Worm (Caenorhabditis elegans): ENCODE data around the gene C49C8.8.

C49C8.8 gene

ce11 chrIV:8677303-8677702 lies 25.4 kb downstream of the C49C8.8 start, which contains the start of gene F08B4.8:
Gene F08B4.8 (plus strand): TSS chrIV:8677603.
- no peak for TF ChIP-seq M03D4.4 (tag; optimal IDR thresholded peaks at IDR 0.05)
- no peak for TF ChIP-seq nhr-76 (tag; optimal IDR thresholded peaks at IDR 0.05)
- TF ChIP-seq nhr-28 (tag; optimal IDR thresholded peaks at IDR 0.05): no peak
- no peak for TF ChIP-seq blmp-1 (tag; optimal IDR thresholded peaks at IDR 0.05)
- no peak for TF ChIP-seq nhr-2 (tag; optimal IDR thresholded peaks at IDR 0.05)
- TF ChIP-seq lsy-2 (tag; optimal IDR thresholded peaks at IDR 0.05): no peak
- TF ChIP-seq drap-1 (GFP tag; optimal IDR thresholded peaks at IDR 0.05): no peak
- TF ChIP-seq elt-3 (tag; optimal IDR thresholded peaks at IDR 0.05): no peak
- TF ChIP-seq ceh-39 (tag; optimal IDR thresholded peaks at IDR 0.05): no peak
- no peak for TF ChIP-seq ceh-83 (GFP tag; optimal IDR thresholded peaks at IDR 0.05)
- TF ChIP-seq ztf-11 (tag; optimal IDR thresholded peaks at IDR 0.05): no peak
- no peak for TF ChIP-seq mls-2 (tag; optimal IDR thresholded peaks at IDR 0.05)
- no peak for TF ChIP-seq mab-5 (tag; optimal IDR thresholded peaks at IDR 0.05)

- TF ChIP-seq elt-3 (tag; optimal IDR thresholded peaks at IDR 0.05) (no peak), unc-39 (tag; optimal IDR thresholded peaks at IDR 0.05) (no peak), zip-8 (tag; optimal IDR thresholded peaks at IDR 0.05) (no peak), ces-1 (GFP tag; optimal IDR thresholded peaks at IDR 0.05) (no peak), nhr-28 (tag; optimal IDR thresholded peaks at IDR 0.05) (no peak), elt-1 (tag; optimal IDR thresholded peaks at IDR 0.05; ENCODE audit: borderline replicate concordance, insufficient read depth) (no peak), tbx-8 (GFP tag; optimal IDR thresholded peaks at IDR 0.05) (no peak), nhr-237 (tag; optimal IDR thresholded peaks at IDR 0.05) (no peak)
Observed at ce11 chrIV:8679225-8679624, 27.3 kb downstream of the C49C8.8 start, which contains the start of gene nlp-60. Gene nlp-60 (minus strand): TSS chrIV:8679325.

DNA sequence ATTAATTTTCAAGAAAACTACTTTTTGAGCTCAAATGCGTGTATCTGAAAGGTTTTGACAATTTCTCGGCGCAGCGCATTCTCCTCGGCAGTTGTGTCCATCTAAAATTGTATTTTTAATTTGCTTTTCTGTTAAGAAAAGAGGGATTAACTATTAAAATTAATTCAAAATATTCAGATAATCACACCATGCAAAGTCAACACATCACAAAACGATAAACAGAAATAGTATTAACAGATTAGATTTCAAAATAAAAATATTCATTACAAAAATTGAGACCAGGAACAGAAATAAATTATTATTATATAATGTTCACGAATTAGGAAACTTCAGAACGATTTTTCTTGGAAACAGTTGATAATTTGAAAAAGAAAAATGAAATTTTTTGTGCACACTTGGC lies 34.6 kb downstream of the C49C8.8 start, which contains the start of gene pole-2:
TSS of gene pole-2 (minus strand) at position 101 of the 400 bp plus-strand sequence.
- TF ChIP-seq lin-13 (tag; optimal IDR thresholded peaks at IDR 0.05): no peak
- TF ChIP-seq unc-120 (tag; optimal IDR thresholded peaks at IDR 0.05; ENCODE audit: poor library complexity, severe bottlenecking): no peak
- no peak for TF ChIP-seq cnd-1 (tag; optimal IDR thresholded peaks at IDR 0.05)
- no peak for TF ChIP-seq mls-2 (tag; optimal IDR thresholded peaks at IDR 0.05)
- no peak for TF ChIP-seq ces-1 (GFP tag; optimal IDR thresholded peaks at IDR 0.05)
- no peak for TF ChIP-seq nhr-76 (tag; optimal IDR thresholded peaks at IDR 0.05)
- no peak for TF ChIP-seq sem-2 (GFP tag; optimal IDR thresholded peaks at IDR 0.05)
- no peak for TF ChIP-seq unc-62 (GFP tag; optimal IDR thresholded peaks at IDR 0.05)
- no peak for TF ChIP-seq elt-3 (tag; optimal IDR thresholded peaks at IDR 0.05)
- TF ChIP-seq bed-3 (GFP tag; optimal IDR thresholded peaks at IDR 0.05): no peak
- TF ChIP-seq pha-4 (tag; optimal IDR thresholded peaks at IDR 0.05): no peak
- TF ChIP-seq mep-1 (tag; optimal IDR thresholded peaks at IDR 0.05): no peak
- no peak for TF ChIP-seq zip-8 (tag; optimal IDR thresholded peaks at IDR 0.05)
- no peak for TF ChIP-seq lsy-2 (tag; optimal IDR thresholded peaks at IDR 0.05)
- TF ChIP-seq mab-5 (tag; optimal IDR thresholded peaks at IDR 0.05): no peak
- no peak for TF ChIP-seq flh-1 (GFP tag; optimal IDR thresholded peaks at IDR 0.05)
- TF ChIP-seq ceh-43 (GFP tag; optimal IDR thresholded peaks at IDR 0.05): no peak

DNA sequence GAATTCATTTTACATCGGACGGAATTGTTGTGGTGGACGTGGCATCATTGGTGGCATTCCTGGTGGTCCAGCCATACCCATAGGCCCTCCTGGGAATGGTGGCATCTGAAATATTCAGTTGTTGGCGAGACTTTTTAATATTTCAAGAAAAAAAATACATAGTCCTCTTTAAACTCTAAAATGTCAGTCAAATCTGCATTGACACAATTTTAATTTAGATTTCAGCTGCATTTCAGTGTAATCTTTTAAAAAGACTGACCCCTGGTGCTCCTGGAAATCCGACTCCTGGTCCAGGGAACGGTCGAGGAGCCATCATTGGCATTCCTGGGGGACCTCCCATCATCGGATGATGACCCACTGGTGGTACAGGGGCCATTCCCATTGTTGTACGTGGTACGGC lies 35.0 kb downstream of the C49C8.8 start:
- TF ChIP-seq nhr-28 (tag; optimal IDR thresholded peaks at IDR 0.05) (no peak), ces-1 (GFP tag; optimal IDR thresholded peaks at IDR 0.05) (no peak), mls-2 (tag; optimal IDR thresholded peaks at IDR 0.05) (no peak), cnd-1 (tag; optimal IDR thresholded peaks at IDR 0.05) (no peak), lin-13 (tag; optimal IDR thresholded peaks at IDR 0.05) (no peak), drap-1 (GFP tag; optimal IDR thresholded peaks at IDR 0.05) (no peak), sem-2 (GFP tag; optimal IDR thresholded peaks at IDR 0.05) (no peak), elt-1 (tag; optimal IDR thresholded peaks at IDR 0.05; ENCODE audit: borderline replicate concordance, insufficient read depth) (no peak), zip-8 (tag; optimal IDR thresholded peaks at IDR 0.05) (no peak), flh-1 (GFP tag; optimal IDR thresholded peaks at IDR 0.05) (no peak), blmp-1 (tag; optimal IDR thresholded peaks at IDR 0.05) (no peak), bed-3 (GFP tag; optimal IDR thresholded peaks at IDR 0.05) (no peak), unc-62 (GFP tag; optimal IDR thresholded peaks at IDR 0.05) (no peak), tbx-8 (GFP tag; optimal IDR thresholded peaks at IDR 0.05) (no peak), nhr-237 (tag; optimal IDR thresholded peaks at IDR 0.05) (no peak), sptf-1 (tag; optimal IDR thresholded peaks at IDR 0.05) (no peak), ceh-39 (tag; optimal IDR thresholded peaks at IDR 0.05) (no peak), lsy-2 (tag; optimal IDR thresholded peaks at IDR 0.05) (no peak), hlh-1 (tag; optimal IDR thresholded peaks at IDR 0.05) (no peak)

All from whole organism, mixed stage, embryonic.